Fruit fly (Drosophila melanogaster): Measurements from ENCODE around the gene dpy.
A peak's percentile ranks its signal among the peaks of the same experiment; 100 is the strongest.

Gene dpy

DNA sequence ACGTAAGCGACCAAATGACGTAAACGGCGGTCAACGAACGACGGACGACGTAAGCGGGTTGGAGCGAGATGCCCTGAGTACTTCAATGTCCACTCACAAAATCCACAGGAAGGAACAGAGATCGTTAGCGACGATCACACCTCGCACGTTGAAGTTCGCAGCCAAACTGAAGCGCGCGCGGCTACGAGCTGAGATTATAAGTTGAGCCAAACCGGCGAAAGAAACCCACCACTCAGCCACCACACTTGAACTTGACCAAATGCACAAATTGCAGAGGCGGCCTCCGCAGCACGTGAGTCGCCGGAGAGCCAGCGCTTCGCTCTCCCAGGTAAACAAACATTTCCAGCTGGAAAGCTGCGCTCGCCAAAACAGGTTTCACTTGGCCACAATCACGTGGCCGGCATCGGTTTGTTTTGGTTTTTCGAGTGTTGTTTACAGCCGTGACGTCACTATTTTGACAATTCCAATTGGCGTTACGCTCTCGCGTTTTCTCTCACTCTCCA lies at the start of gene dpy:
dpy (minus strand) TSS at position 161 of the 503 bp plus-strand sequence.
- TF ChIP-seq CTCF (optimal IDR thresholded peaks at IDR 0.05) (no peak), CG8478 (optimal IDR thresholded peaks at IDR 0.05) (no peak)

dm6 chr2L:4660932-4661331 lies 46.8 kb upstream of the dpy start:
- TF ChIP-seq CTCF (optimal IDR thresholded peaks at IDR 0.05) (peak; percentile 54 to 76), CG8478 (optimal IDR thresholded peaks at IDR 0.05) (no peak)

DNA sequence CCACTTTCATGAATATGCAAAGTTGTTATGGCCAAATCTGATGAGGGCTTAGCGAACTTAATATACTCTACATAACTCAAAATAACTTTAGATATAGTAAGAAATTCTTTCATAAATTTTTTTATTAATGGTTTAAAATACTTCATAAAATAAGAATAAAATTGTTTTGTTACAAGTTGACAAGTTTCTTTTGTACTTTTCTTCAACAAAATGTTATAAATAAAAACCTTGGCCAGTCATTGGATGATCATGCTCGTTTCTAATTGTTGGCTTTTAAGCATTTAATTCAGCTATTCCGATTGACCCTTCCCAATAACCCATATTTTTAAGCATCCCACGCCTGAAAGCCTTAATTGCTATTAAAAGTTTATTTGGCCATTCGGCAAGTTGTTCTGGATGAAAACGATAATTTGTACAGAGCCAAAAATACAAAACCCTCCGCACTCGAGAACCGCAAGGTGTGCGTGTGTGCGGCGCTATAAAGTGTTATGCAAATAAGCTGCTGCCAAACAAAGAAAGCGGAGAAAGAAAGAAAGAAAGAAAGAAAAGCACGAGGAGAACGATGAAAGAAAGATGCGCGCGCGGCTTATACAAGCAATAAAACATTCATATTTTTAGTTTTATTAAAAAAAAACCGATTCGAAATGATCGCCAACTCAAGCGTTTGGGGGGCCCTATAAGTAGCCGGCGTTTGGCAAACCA lies 36.8 kb upstream of the dpy start, which contains the start of gene CG3355:
CG3355 (plus strand) TSS at position 652 of the 702 bp plus-strand sequence.
- TF ChIP-seq CG8478 (optimal IDR thresholded peaks at IDR 0.05): no peak
- no peak for TF ChIP-seq CTCF (optimal IDR thresholded peaks at IDR 0.05)

DNA sequence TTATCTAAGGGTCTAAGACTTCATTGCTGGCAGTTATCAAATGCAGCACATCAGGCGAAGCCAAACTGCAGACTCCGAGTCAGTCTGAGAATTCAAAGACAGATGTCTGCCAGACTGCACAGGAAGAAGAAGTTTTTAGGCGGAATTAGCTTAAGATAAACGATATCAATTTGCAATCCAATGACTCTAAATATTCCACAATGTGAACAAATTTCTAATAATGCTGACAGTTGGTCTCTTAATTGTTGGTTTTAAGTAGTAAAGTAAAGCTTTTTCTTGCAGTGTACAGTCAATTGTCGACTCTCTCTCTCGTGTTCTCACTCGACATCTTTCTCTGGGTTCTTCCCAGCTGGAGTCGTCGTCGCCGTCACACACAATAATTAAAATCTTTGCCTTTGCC lies 34.7 kb upstream of the dpy start:
- TF ChIP-seq CG8478 (optimal IDR thresholded peaks at IDR 0.05) (no peak), CTCF (optimal IDR thresholded peaks at IDR 0.05) (no peak)

dm6 chr2L:4646751-4647150 lies 32.7 kb upstream of the dpy start, which contains the start of gene CG43798:
Gene CG43798 (plus strand): TSS chr2L:4647051.
- TF ChIP-seq CG8478 (optimal IDR thresholded peaks at IDR 0.05): no peak
- no peak for TF ChIP-seq CTCF (optimal IDR thresholded peaks at IDR 0.05)

- TF ChIP-seq CTCF (optimal IDR thresholded peaks at IDR 0.05) (no peak), CG8478 (optimal IDR thresholded peaks at IDR 0.05) (no peak)
Observed at dm6 chr2L:4642672-4643071, 28.6 kb upstream of the dpy start, which contains the start of gene CG15635. Gene CG15635 (plus strand): TSS chr2L:4642972.

- TF ChIP-seq CTCF (optimal IDR thresholded peaks at IDR 0.05) (no peak), CG8478 (optimal IDR thresholded peaks at IDR 0.05) (no peak)
Observed at dm6 chr2L:4640996-4641395, 26.9 kb upstream of the dpy start, which contains the start of gene BG642163. Gene BG642163 (plus strand): TSS chr2L:4641296.

dm6 chr2L:4635376-4635775 lies 21.3 kb upstream of the dpy start:
- no peak for TF ChIP-seq CG8478 (optimal IDR thresholded peaks at IDR 0.05)
- TF ChIP-seq CTCF (optimal IDR thresholded peaks at IDR 0.05): no peak

dm6 chr2L:4632997-4633396 lies 18.9 kb upstream of the dpy start:
- TF ChIP-seq CTCF (optimal IDR thresholded peaks at IDR 0.05) (no peak), CG8478 (optimal IDR thresholded peaks at IDR 0.05) (no peak)

DNA sequence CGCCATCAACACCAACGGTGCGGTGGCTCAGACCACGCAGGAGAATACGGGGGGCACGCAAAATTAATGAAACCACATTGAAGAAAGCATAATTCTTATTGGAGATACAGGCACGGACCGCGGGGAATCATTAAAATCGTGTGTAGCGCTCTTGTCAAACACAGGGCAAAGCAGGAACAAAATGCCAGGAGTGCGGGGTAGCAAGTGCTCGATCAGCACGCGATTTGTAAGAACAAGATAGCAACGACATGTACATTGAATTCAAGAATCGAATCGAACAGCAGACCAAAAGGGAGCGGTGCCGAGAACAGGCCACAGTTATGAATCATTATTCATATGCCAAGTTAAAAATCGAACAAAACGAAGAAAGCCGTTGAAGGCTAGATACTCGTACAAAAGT lies 12.9 kb upstream of the dpy start:
- no peak for TF ChIP-seq CG8478 (optimal IDR thresholded peaks at IDR 0.05)
- no peak for TF ChIP-seq CTCF (optimal IDR thresholded peaks at IDR 0.05)

DNA sequence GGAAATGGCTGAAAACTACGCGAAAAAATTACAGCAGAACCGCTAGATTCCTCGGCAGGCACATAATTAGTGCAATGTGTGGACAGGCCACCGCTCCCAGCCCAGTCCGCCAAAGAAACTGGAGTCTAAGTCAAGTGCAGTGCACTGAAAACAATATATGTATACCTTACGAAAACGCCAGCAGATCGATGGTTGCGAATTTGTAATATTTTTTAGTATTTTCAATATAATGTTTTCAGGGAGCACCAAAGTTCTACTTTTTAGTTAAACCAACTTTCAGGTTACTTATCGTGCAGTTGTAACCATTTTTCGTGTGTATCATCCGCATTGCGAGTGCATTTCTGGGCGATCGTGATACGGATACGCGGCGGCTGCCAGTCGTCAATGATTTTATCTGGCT lies 7.8 kb upstream of the dpy start:
- no peak for TF ChIP-seq CG8478 (optimal IDR thresholded peaks at IDR 0.05)
- no peak for TF ChIP-seq CTCF (optimal IDR thresholded peaks at IDR 0.05)

dm6 chr2L:4619172-4619571 lies 5.1 kb upstream of the dpy start:
- TF ChIP-seq CTCF (optimal IDR thresholded peaks at IDR 0.05) (no peak), CG8478 (optimal IDR thresholded peaks at IDR 0.05) (no peak)

DNA sequence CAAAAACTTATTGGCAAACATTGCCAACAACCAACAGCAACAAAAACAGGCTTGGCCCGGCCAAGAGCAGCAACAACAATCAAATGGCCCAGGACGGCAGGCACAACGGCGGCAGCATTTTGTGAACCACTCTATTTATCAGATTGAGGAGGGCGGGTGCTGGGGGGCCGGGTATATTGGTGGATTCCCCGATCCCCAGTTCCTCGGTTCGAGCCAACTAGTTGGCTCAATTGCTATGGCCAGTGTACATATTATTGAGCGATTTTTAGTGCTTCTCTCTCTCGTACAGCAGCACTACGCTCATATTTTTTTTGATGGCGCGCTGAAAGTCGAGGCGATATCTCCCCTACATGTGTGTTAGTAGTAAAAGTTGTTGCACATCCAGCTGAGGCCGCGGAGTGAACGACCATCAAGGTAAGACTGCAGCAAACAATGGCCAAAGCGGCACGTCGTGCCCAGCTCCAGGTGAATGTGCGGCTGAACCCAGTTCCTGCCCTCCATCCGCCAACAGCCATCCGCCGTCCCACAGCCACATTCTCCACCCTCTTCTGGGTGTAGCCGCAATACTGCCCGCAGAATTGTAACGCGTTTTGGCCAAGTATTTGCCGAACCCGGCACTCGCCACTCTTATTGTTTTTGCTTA lies 14.2 kb downstream of the dpy start:
- TF ChIP-seq CG8478 (optimal IDR thresholded peaks at IDR 0.05) (no peak), CTCF (optimal IDR thresholded peaks at IDR 0.05) (no peak)

- TF ChIP-seq CG8478 (optimal IDR thresholded peaks at IDR 0.05) (no peak), CTCF (optimal IDR thresholded peaks at IDR 0.05) (no peak)
Observed at dm6 chr2L:4597580-4597979, 16.5 kb downstream of the dpy start.

- TF ChIP-seq CG8478 (optimal IDR thresholded peaks at IDR 0.05): no peak
- TF ChIP-seq CTCF (optimal IDR thresholded peaks at IDR 0.05): no peak
Observed at dm6 chr2L:4596686-4597085, 17.4 kb downstream of the dpy start.

- TF ChIP-seq CTCF (optimal IDR thresholded peaks at IDR 0.05) (no peak), CG8478 (optimal IDR thresholded peaks at IDR 0.05) (no peak)
Observed at dm6 chr2L:4594828-4595406, 19.2 kb downstream of the dpy start.
